Worm (Caenorhabditis elegans) whole organism, L1 larva: ENCODE measurements around the gene T05E12.3.
A peak's percentile ranks its signal among the peaks of the same experiment; 100 is the strongest.

ENCODE experiments used
- C04F5.9 ChIP-seq: sonication (generic microtip); optimal IDR thresholded peaks from 2 replicates; lab custom pipeline; 2016; ENCODE audit warnings: missing genetic modification characterization, missing compliant biosample characterization
- Y116A8C.19 ChIP-seq: sonication (generic microtip); optimal IDR thresholded peaks from 2 replicates; lab custom pipeline; 2016; ENCODE audit warnings: missing compliant biosample characterization, missing genetic modification characterization, borderline replicate concordance
- aha-1 ChIP-seq: fragments of 150-350 bp; optimal IDR thresholded peaks from 2 replicates; lab custom pipeline; 2014; ENCODE audit warnings: missing biosample characterization, missing genetic modification characterization
- alr-1 ChIP-seq: fragments of 200-800 bp; sonication (Bioruptor generic); optimal IDR thresholded peaks from 2 replicates; lab custom pipeline; 2018; ENCODE audit warnings: borderline replicate concordance, mild to moderate bottlenecking, missing genetic modification characterization, missing compliant biosample characterization
- ama-1 ChIP-seq: fragments of 150-350 bp; optimal IDR thresholded peaks from 2 replicates; lab custom pipeline; 2014
- blmp-1 ChIP-seq: fragments of 150-350 bp; optimal IDR thresholded peaks from 2 replicates; lab custom pipeline; 2014; ENCODE audit warnings: missing biosample characterization, missing genetic modification characterization
- ceh-63 ChIP-seq: fragments of 200-800 bp; sonication (Bioruptor generic); optimal IDR thresholded peaks from 2 replicates; lab custom pipeline; 2018; ENCODE audit warnings: mild to moderate bottlenecking, missing genetic modification characterization, missing compliant biosample characterization
- ceh-8 ChIP-seq: fragments of 200-800 bp; sonication (Bioruptor generic); optimal IDR thresholded peaks from 2 replicates; lab custom pipeline; 2018; ENCODE audit warnings: mild to moderate bottlenecking, missing genetic modification characterization, moderate library complexity, missing compliant biosample characterization
- ceh-90 ChIP-seq: sonication (generic microtip); optimal IDR thresholded peaks from 2 replicates; lab custom pipeline; 2016; ENCODE audit warnings: missing genetic modification characterization, missing compliant biosample characterization
- efl-1 ChIP-seq, 4 experiments: fragments of 150-350 bp; optimal IDR thresholded peaks in 3 of 4; peaks in 1 of 4; 1 replicate in 1 of 4; 2 replicates in 3 of 4; lab custom pipeline; 2014; ENCODE audit warnings: missing biosample characterization in 2 of 4, missing genetic modification characterization in 2 of 4, missing genetic modification reagents in 2 of 4
- elt-3 ChIP-seq, 6 experiments: fragments of 150-350 bp in 1 of 6; sonication (generic microtip); optimal IDR thresholded peaks; 2 replicates each; lab custom pipeline; 2017 to 2018; ENCODE audit warnings: missing biosample characterization in 6 of 6, missing genetic modification characterization in 6 of 6, inconsistent platforms in 1 of 6
- ets-5 ChIP-seq: fragments of 200-800 bp; sonication (Bioruptor generic); IDR thresholded peaks from 2 replicates; pipeline ENCODE4 v1.3.6; 2022; ENCODE audit warnings: missing genetic modification characterization, missing compliant biosample characterization
- fkh-10 ChIP-seq: sonication (generic microtip); optimal IDR thresholded peaks from 2 replicates; lab custom pipeline; 2017; ENCODE audit warnings: missing biosample characterization, missing genetic modification reagents, missing genetic modification characterization
- fkh-8 ChIP-seq: sonication (generic microtip); optimal IDR thresholded peaks from 2 replicates; lab custom pipeline; 2016; ENCODE audit warnings: mild to moderate bottlenecking, missing genetic modification characterization, missing compliant biosample characterization
- fos-1 ChIP-seq: fragments of 150-350 bp; optimal IDR thresholded peaks from 2 replicates; lab custom pipeline; 2014; ENCODE audit warnings: missing biosample characterization, missing genetic modification characterization
- grh-1 ChIP-seq: fragments of 200-800 bp; sonication (Bioruptor generic); IDR thresholded peaks from 2 replicates; pipeline ENCODE4 v1.3.6; 2022; ENCODE audit warnings: missing genetic modification reagents, missing genetic modification characterization, missing compliant biosample characterization
- hlh-17 ChIP-seq: fragments of 200-800 bp; sonication (Bioruptor generic); optimal IDR thresholded peaks from 2 replicates; lab custom pipeline; 2018; ENCODE audit warnings: missing genetic modification characterization, mild to moderate bottlenecking, missing compliant biosample characterization, moderate library complexity, borderline replicate concordance
- jun-1 ChIP-seq: fragments of 150-350 bp; optimal IDR thresholded peaks from 2 replicates; lab custom pipeline; 2014; ENCODE audit warnings: missing biosample characterization, missing genetic modification reagents, missing genetic modification characterization
- lin-15B ChIP-seq: fragments of 150-350 bp; sonication (generic microtip); optimal IDR thresholded peaks from 3 replicates; lab custom pipeline; 2014; ENCODE audit warnings: missing biosample characterization, missing genetic modification characterization
- lin-39 ChIP-seq: fragments of 150-350 bp; optimal IDR thresholded peaks from 2 replicates; lab custom pipeline; 2014; ENCODE audit warnings: missing biosample characterization, missing genetic modification reagents, missing genetic modification characterization
- lsy-2 ChIP-seq, 2 experiments: fragments of 150-350 bp; optimal IDR thresholded peaks; 2 replicates each; lab custom pipeline; 2014; ENCODE audit warnings: missing biosample characterization in 2 of 2, missing genetic modification characterization in 2 of 2
- mab-9 ChIP-seq: fragments of 200-800 bp; sonication (Bioruptor generic); IDR thresholded peaks from 2 replicates; pipeline ENCODE4 v1.3.6; 2022; ENCODE audit warnings: missing genetic modification reagents, missing genetic modification characterization, missing compliant biosample characterization
- mep-1 ChIP-seq: fragments of 150-350 bp; optimal IDR thresholded peaks from 2 replicates; lab custom pipeline; 2014; ENCODE audit warnings: missing biosample characterization, missing genetic modification characterization
- nhr-28 ChIP-seq: fragments of 150-350 bp; optimal IDR thresholded peaks from 2 replicates; lab custom pipeline; 2014; ENCODE audit warnings: missing biosample characterization, missing genetic modification characterization
- pax-3 ChIP-seq: fragments of 200-800 bp; sonication (Bioruptor generic); optimal IDR thresholded peaks from 2 replicates; lab custom pipeline; 2018; ENCODE audit warnings: mild to moderate bottlenecking, missing genetic modification characterization, moderate library complexity, missing compliant biosample characterization
- pqm-1 ChIP-seq: sonication (generic microtip); optimal IDR thresholded peaks from 3 replicates; lab custom pipeline; 2017; ENCODE audit warnings: missing biosample characterization, missing genetic modification characterization
- rnt-1 ChIP-seq: sonication (generic microtip); optimal IDR thresholded peaks from 2 replicates; lab custom pipeline; 2016; ENCODE audit warnings: mild to moderate bottlenecking, missing genetic modification characterization, moderate library complexity, missing compliant biosample characterization
- snpc-4 ChIP-seq: fragments of 150-350 bp; optimal IDR thresholded peaks from 2 replicates; lab custom pipeline; 2014; ENCODE audit warnings: missing biosample characterization, missing genetic modification characterization
- snu-23 ChIP-seq: sonication (generic microtip); optimal IDR thresholded peaks from 2 replicates; lab custom pipeline; 2016; ENCODE audit warnings: missing genetic modification characterization, missing compliant biosample characterization
- sox-4 ChIP-seq: sonication (generic microtip); optimal IDR thresholded peaks from 2 replicates; lab custom pipeline; 2016; ENCODE audit warnings: missing genetic modification characterization, missing compliant biosample characterization
- sptf-1 ChIP-seq: fragments of 150-350 bp; optimal IDR thresholded peaks from 2 replicates; lab custom pipeline; 2014; ENCODE audit warnings: missing biosample characterization, missing genetic modification characterization
- swsn-7 ChIP-seq: sonication (generic microtip); optimal IDR thresholded peaks from 2 replicates; lab custom pipeline; 2016; ENCODE audit warnings: missing genetic modification characterization, missing compliant biosample characterization
- unc-62 ChIP-seq: fragments of 150-350 bp; optimal IDR thresholded peaks from 2 replicates; lab custom pipeline; 2014; ENCODE audit warnings: missing biosample characterization, missing genetic modification reagents, missing genetic modification characterization
- unc-98 ChIP-seq: fragments of 200-800 bp; sonication (Bioruptor generic); IDR thresholded peaks from 2 replicates; pipeline ENCODE4 v1.3.6; 2022; ENCODE audit warnings: missing genetic modification characterization, missing compliant biosample characterization
- vab-15 ChIP-seq: sonication (generic microtip); optimal IDR thresholded peaks from 2 replicates; lab custom pipeline; 2017; ENCODE audit warnings: missing genotype, mild to moderate bottlenecking, missing genetic modification characterization, missing compliant biosample characterization
- zag-1 ChIP-seq: fragments of 150-350 bp; optimal IDR thresholded peaks from 2 replicates; lab custom pipeline; 2014; ENCODE audit warnings: missing biosample characterization, missing genetic modification characterization
- ztf-4 ChIP-seq: fragments of 150-350 bp; optimal IDR thresholded peaks from 2 replicates; lab custom pipeline; 2014; ENCODE audit warnings: missing biosample characterization, missing genetic modification characterization

Gene T05E12.3

DNA sequence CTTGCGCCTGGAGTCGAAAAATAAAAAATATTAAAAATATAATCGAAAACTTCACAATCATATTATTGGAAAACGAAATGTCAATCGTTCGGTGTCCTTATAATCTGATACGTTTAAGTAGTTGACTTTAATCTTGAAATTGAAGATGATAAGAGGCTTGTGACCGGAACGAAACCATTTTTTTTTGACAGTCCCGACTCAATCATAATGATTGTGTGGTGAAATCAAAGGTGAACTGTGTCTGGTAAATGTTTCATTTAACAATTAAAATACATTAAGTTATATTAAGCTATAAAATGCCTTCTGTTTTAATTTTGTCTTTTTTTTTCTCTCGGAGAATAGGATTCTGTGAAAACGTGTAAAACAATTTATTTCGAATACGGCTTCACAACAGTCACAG, at the start of gene T05E12.3:
Gene T05E12.3 (minus strand): TSS at position 101 of the 400 bp plus-strand sequence.
- TF ChIP-seq pqm-1 (tag; lab: Kevin White, UChicago) (no peak), ama-1 (lab: Kevin White, UChicago) (no peak), ztf-4 (tag; lab: Kevin White, UChicago) (no peak), pax-3 (tag; lab: Kevin White, UChicago) (no peak), jun-1 (tag; lab: Kevin White, UChicago) (no peak), elt-3 (tag; optimal IDR thresholded peaks at IDR 0.05; lab: Kevin White, UChicago) (no peak), hlh-17 (GFP tag; lab: Kevin White, UChicago) (no peak), nhr-28 (no peak), zag-1 (tag; lab: Kevin White, UChicago) (no peak), ets-5 (GFP tag; lab: Robert Waterston, UW) (no peak), sox-4 (tag; lab: Kevin White, UChicago) (no peak), snpc-4 (tag; lab: Kevin White, UChicago) (no peak)

DNA sequence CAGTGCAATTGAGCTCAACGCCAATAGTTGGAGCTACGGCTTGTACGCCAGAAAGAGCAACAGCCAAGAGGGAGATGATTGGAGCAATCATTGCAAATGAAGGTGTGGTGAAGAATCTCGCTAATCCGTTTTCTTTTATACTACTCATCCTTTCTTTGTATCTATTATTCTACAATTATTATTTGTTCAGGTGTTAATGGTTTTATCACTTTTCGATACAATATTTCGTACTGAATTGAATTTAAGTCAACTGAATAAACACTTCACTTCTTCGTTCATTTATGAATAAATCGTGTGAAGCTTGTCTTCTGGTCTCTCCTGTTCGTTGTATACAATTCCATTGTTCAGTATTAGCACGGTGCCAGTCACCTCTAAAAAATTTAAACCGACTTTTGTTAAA, 30.5 kb upstream of the T05E12.3 start, which contains the start of gene ZK218.11:
Gene ZK218.11 (minus strand): TSS at position 101 of the 400 bp plus-strand sequence.
- TF ChIP-seq elt-3 (tag; optimal IDR thresholded peaks at IDR 0.05; lab: Kevin White, UChicago) (no peak), vab-15 (tag; lab: Kevin White, UChicago) (no peak), ceh-90 (tag; lab: Kevin White, UChicago) (no peak), lin-39 (tag; lab: Kevin White, UChicago) (no peak), ama-1 (lab: Kevin White, UChicago) (no peak), efl-1 (optimal IDR thresholded peaks at IDR 0.05; lab: Kevin White, UChicago) (no peak), efl-1 (GFP tag; optimal IDR thresholded peaks at IDR 0.05 in 1 of 2; lab: Kevin White, UChicago) (no peak), sox-4 (tag; lab: Kevin White, UChicago) (no peak), pqm-1 (tag; lab: Kevin White, UChicago) (no peak), mab-9 (GFP tag; lab: Robert Waterston, UW) (no peak), ceh-63 (GFP tag; lab: Kevin White, UChicago) (no peak), fos-1 (tag; lab: Kevin White, UChicago) (no peak), nhr-28 (no peak), fkh-8 (no peak), unc-98 (GFP tag; lab: Robert Waterston, UW) (no peak), rnt-1 (tag; lab: Kevin White, UChicago) (no peak), alr-1 (no peak), zag-1 (tag; lab: Kevin White, UChicago) (no peak), fkh-10 (no peak), swsn-7 (tag; lab: Kevin White, UChicago) (no peak), sptf-1 (tag; lab: Kevin White, UChicago) (no peak)

DNA sequence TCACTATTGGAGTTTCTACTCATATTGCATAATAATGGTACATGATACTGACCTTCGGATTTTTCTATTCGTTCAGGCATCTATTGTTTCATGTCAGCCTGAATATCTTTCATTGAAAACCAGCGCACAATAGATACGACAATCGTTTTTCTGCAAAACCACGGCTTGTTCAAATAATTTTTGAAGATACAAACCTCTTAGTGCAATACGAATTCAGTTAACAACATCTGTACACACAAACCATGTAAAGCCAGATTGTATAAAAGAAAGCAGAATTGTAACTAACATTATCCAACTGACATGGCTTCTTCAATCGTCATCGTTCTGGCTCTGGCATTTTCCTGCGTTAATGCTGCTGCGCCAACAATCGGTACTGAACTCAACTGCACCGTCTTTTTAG, 27.7 kb upstream of the T05E12.3 start, which contains the start of gene ZK218.7:
Gene ZK218.7 (plus strand): TSS at position 301 of the 400 bp plus-strand sequence.
- TF ChIP-seq efl-1 (optimal IDR thresholded peaks at IDR 0.05; lab: Kevin White, UChicago) (no peak), efl-1 (GFP tag; optimal IDR thresholded peaks at IDR 0.05 in 1 of 2; lab: Kevin White, UChicago) (peak in 1 of 2 experiments; percentile 28), lsy-2 (tag; optimal IDR thresholded peaks at IDR 0.05; lab: Kevin White, UChicago) (no peak), elt-3 (tag; optimal IDR thresholded peaks at IDR 0.05; lab: Kevin White, UChicago) (no peak)

DNA sequence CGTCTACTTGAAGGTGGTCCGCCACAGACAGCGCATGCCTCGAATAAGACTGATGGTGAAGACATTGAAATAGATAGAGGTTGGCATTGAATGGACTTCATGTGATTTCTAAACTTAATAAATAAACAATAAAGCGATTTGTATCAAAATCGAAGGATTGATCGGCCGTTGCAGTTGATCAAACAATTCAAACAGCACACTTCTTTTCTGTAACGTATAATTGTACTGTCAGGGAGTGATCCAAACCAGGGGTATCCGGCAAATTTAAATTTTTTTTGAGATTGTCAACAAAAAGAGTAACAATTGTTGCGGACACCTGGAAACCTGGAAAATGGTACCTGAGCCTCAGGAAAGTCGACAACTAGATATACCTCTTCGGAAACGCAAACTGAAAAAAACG, 26.7 kb upstream of the T05E12.3 start, which contains the start of gene nhr-248:
Gene nhr-248 (minus strand): TSS at position 101 of the 400 bp plus-strand sequence.
- TF ChIP-seq efl-1 (optimal IDR thresholded peaks at IDR 0.05; lab: Kevin White, UChicago) (no peak), efl-1 (GFP tag; optimal IDR thresholded peaks at IDR 0.05 in 1 of 2; lab: Kevin White, UChicago) (peak in 1 of 2 experiments; percentile 66), ceh-8 (GFP tag; lab: Kevin White, UChicago) (no peak)

DNA sequence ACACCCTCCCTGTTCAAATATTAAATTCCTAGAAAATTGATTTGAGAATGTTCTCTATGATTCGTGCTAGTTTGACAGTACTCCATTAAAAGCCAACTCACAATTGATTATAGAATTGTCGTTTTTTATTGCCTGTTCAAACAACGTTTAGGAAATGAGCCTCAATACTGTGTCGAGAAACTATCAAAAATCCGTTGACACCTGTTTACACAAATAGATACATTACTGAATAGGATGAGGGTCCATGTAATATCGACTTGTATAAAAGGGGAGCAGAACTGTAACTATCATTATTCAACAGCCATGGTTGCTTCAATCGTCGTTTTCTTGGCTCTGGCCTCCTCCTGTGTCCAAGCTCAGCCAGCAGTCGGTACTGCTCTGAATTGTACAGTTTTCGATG, 23.0 kb upstream of the T05E12.3 start, which contains the start of gene ZK218.5:
Gene ZK218.5 (plus strand): TSS at position 301 of the 400 bp plus-strand sequence.
- no peak for TF ChIP-seq lin-15B
- no peak for TF ChIP-seq aha-1
- TF ChIP-seq ets-5 (GFP tag; lab: Robert Waterston, UW): no peak
- TF ChIP-seq unc-62 (GFP tag; lab: Kevin White, UChicago): no peak
- TF ChIP-seq mep-1 (tag; lab: Kevin White, UChicago): no peak
- no peak for TF ChIP-seq C04F5.9 (tag; lab: Kevin White, UChicago)
- TF ChIP-seq Y116A8C.19 (tag; lab: Kevin White, UChicago): no peak
- no peak for TF ChIP-seq blmp-1 (tag; lab: Kevin White, UChicago)
- no peak for TF ChIP-seq lsy-2 (tag; optimal IDR thresholded peaks at IDR 0.05; lab: Kevin White, UChicago)
- TF ChIP-seq snu-23: no peak
- no peak for TF ChIP-seq grh-1 (GFP tag; lab: Robert Waterston, UW)
- TF ChIP-seq, all 84 proteins: peak for 0
